Worm (Caenorhabditis elegans): ENCODE results near the gene C16C8.25.

The C16C8.25 gene

ce11 chrII:3439244-3439698 is 9.8 kb upstream of the C16C8.25 start (continued):
- TF ChIP-seq ztf-28 (GFP tag; IDR thresholded peaks at IDR 0.05) (no peak), mxl-1 (tag; optimal IDR thresholded peaks at IDR 0.05) (peak; percentile 58), ceh-40 (GFP tag; IDR thresholded peaks at IDR 0.05) (peak; percentile 76; the same call in 1 of the 2 replicates), nhr-27 (tag; optimal IDR thresholded peaks at IDR 0.05) (peak; percentile 69), F57A8.1 (GFP tag; optimal IDR thresholded peaks at IDR 0.05) (peak; percentile 81), F49E8.2 (tag; optimal IDR thresholded peaks at IDR 0.05; ENCODE audit: insufficient read depth) (no peak), hlh-12 (tag; optimal IDR thresholded peaks at IDR 0.05) (no peak), chd-7 (tag; optimal IDR thresholded peaks at IDR 0.05) (peak; percentile 70), zim-3 (tag; optimal IDR thresholded peaks at IDR 0.05) (peak; percentile 71), F22D6.2 (tag; optimal IDR thresholded peaks at IDR 0.05) (no peak), B0336.3 (GFP tag; IDR thresholded peaks at IDR 0.05) (peak; percentile 84; the same call in 1 of the 2 replicates), dox-1 (GFP tag; IDR thresholded peaks at IDR 0.05) (peak; percentile 92), let-526 (GFP tag; IDR thresholded peaks at IDR 0.05) (peak; percentile 40; the same call in 1 of the 2 replicates), F55B11.4 (tag; optimal IDR thresholded peaks at IDR 0.05; ENCODE audit: borderline replicate concordance, insufficient read depth) (no peak), lag-1 (GFP tag; IDR thresholded peaks at IDR 0.05) (no peak), snpc-1.3 (tag; optimal IDR thresholded peaks at IDR 0.05; ENCODE audit: insufficient read depth) (peak; percentile 52), ets-4 (GFP tag; optimal IDR thresholded peaks at IDR 0.05) (peak; percentile 33), gei-17 (GFP tag; optimal IDR thresholded peaks at IDR 0.05) (peak; percentile 46), K11D2.4 (GFP tag; IDR thresholded peaks at IDR 0.05) (no peak), unc-130 (GFP tag; optimal IDR thresholded peaks at IDR 0.05) (peak; percentile 19), sptf-2 (GFP tag; optimal IDR thresholded peaks at IDR 0.05) (peak; percentile 73), somi-1 (GFP tag; optimal IDR thresholded peaks at IDR 0.05) (peak; percentile 68), cebp-2 (GFP tag; IDR thresholded peaks at IDR 0.05) (0 out of 2 replicates have a peak, but pooled peaks have one; percentile 46), T07F8.4 (tag; optimal IDR thresholded peaks at IDR 0.05) (peak; percentile 80), nfya-2 (GFP tag; IDR thresholded peaks at IDR 0.05) (no peak), snpc-1.1 (tag; optimal IDR thresholded peaks at IDR 0.05; ENCODE audit: insufficient read depth) (peak; percentile 7), ceh-100 (GFP tag; IDR thresholded peaks at IDR 0.05) (peak; percentile 57; the same call in 1 of the 2 replicates), hmg-20 (GFP tag; IDR thresholded peaks at IDR 0.05) (peak; percentile 63; the same call in 1 of the 2 replicates), hlh-26 (GFP tag; conservative IDR thresholded peaks at IDR 0.05) (no peak), madf-3 (GFP tag; IDR thresholded peaks at IDR 0.05) (no peak), aptf-2 (GFP tag; conservative IDR thresholded peaks at IDR 0.05) (peak; percentile 43; the same call in 1 of the 2 replicates), Y79H2A.3 (GFP tag; conservative IDR thresholded peaks at IDR 0.05) (no peak), attf-6 (GFP tag; IDR thresholded peaks at IDR 0.05) (0 out of 2 replicates have a peak, but pooled peaks have one; percentile 39), hsf-1 (GFP tag; IDR thresholded peaks at IDR 0.05) (no peak), efl-1 (GFP tag; optimal IDR thresholded peaks at IDR 0.05) (no peak), egl-18 (GFP tag; IDR thresholded peaks at IDR 0.05) (no peak), lsl-1 (GFP tag; optimal IDR thresholded peaks at IDR 0.05) (peak; percentile 65), Y67H2A.10 (GFP tag; conservative IDR thresholded peaks at IDR 0.05) (no peak), tbp1 (GFP tag; optimal IDR thresholded peaks at IDR 0.05) (peak; percentile 97), snpc-4 (GFP tag; optimal IDR thresholded peaks at IDR 0.05) (peak; percentile 58), snpc-4 (tag; optimal IDR thresholded peaks at IDR 0.05) (peak in 3 of 4 experiments; percentile 47 to 66 (median 60)), mes-4 (tag; optimal IDR thresholded peaks at IDR 0.05) (peak; percentile 40), ama-1 (optimal IDR thresholded peaks at IDR 0.05) (no peak), ama-1 (GFP tag; optimal IDR thresholded peaks at IDR 0.05) (peak in 1 of 2 experiments; percentile 65), C17E4.6 (GFP tag; IDR thresholded peaks at IDR 0.05) (peak; percentile 77), nfya-1 (tag; optimal IDR thresholded peaks at IDR 0.05; ENCODE audit: borderline replicate concordance, insufficient read depth) (no peak), ceh-91 (GFP tag; IDR thresholded peaks at IDR 0.05) (0 out of 2 replicates have a peak, but pooled peaks have one; percentile 21), snpc-3.4 (tag; optimal IDR thresholded peaks at IDR 0.05) (peak; percentile 11)

Data from whole organism, young adult.